Fruit fly (Drosophila melanogaster) whole organism: ENCODE data around the gene NK7.1.

Experiments used
- EcR ChIP-seq, 2 experiments: fragments of >200 bp; optimal IDR thresholded peaks; 2 replicates each; lab custom pipeline; 2017; ENCODE audit warnings: missing biosample characterization in 2 of 2, missing genetic modification characterization in 2 of 2, missing genetic modification reagents in 2 of 2
- usp ChIP-seq: fragments of >200 bp; optimal IDR thresholded peaks from 2 replicates; lab custom pipeline; 2017; ENCODE audit warnings: missing biosample characterization, missing genetic modification characterization, mixed read lengths

DNA sequence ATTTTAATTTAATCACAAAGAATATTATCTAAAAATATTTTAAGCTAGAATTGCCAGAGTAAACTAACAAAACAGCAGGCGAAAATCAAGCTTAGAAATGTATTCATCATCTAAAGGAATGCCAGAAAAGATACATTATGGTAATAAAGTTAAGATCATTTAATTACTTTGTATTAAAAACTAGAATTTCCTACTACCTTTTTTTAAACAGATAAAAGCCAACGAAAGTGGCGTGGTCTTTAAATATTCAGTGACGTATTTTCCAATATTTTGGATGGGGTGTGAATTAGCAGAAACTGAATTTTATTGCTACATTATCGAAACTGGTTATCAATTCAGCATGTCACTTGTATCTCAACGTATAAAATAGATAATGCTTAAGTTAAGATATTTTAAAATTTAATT lies 80.4 kb downstream of the NK7.1 start:
- no peak for TF ChIP-seq EcR (GFP tag; optimal IDR thresholded peaks at IDR 0.05; lab: Kevin White, UChicago)
- no peak for TF ChIP-seq usp (GFP tag; lab: Kevin White, UChicago)
